Fruit fly (Drosophila melanogaster) whole organism, wandering third instar larva: Measurements from ENCODE around the gene dikar.
A peak's percentile ranks its signal among the peaks of the same experiment; 100 is the strongest.

Experiments
- Abd-B ChIP-seq: fragments of >200 bp; optimal IDR thresholded peaks from 2 replicates; lab custom pipeline; 2017; ENCODE audit warnings: missing biosample characterization, missing genetic modification characterization
- CG32264 ChIP-seq: fragments of 200-800 bp; sonication (Bioruptor generic); optimal IDR thresholded peaks from 2 replicates; lab custom pipeline; 2016; ENCODE audit warnings: missing biosample characterization, missing genetic modification characterization
- CG9705 ChIP-seq: fragments of 200-800 bp; sonication (Bioruptor generic); optimal IDR thresholded peaks from 2 replicates; lab custom pipeline; 2018; ENCODE audit warnings: missing biosample characterization, mild to moderate bottlenecking, missing genetic modification characterization
- CrebA ChIP-seq: fragments of 200-800 bp; sonication (Bioruptor generic); optimal IDR thresholded peaks from 2 replicates; lab custom pipeline; 2016; ENCODE audit warnings: missing biosample characterization, mild to moderate bottlenecking, missing genetic modification characterization, borderline replicate concordance
- Dfd ChIP-seq: fragments of >200 bp; optimal IDR thresholded peaks from 2 replicates; lab custom pipeline; 2017; ENCODE audit warnings: missing biosample characterization, missing genetic modification characterization
- Dif ChIP-seq: fragments of 200-275, 200-300 bp; sonication (Bioruptor generic); optimal IDR thresholded peaks from 2 replicates; lab custom pipeline; 2018; ENCODE audit warnings: missing biosample characterization, missing genetic modification characterization; ENCODE audit not compliant: partially characterized antibody
- GATAd ChIP-seq: sonication (Bioruptor generic); optimal IDR thresholded peaks from 2 replicates; lab custom pipeline; 2016; ENCODE audit warnings: missing biosample characterization, missing genetic modification characterization
- HLH106 ChIP-seq: fragments of 200-800 bp; optimal IDR thresholded peaks from 3 replicates; lab custom pipeline; 2019; ENCODE audit warnings: missing biosample characterization, mild to moderate bottlenecking, missing genetic modification characterization, moderate library complexity
- Hnf4 ChIP-seq: fragments of 200-800 bp; sonication (Bioruptor generic); optimal IDR thresholded peaks from 2 replicates; lab custom pipeline; 2016; ENCODE audit warnings: missing biosample characterization, mild to moderate bottlenecking, missing genetic modification characterization
- Hr78 ChIP-seq: fragments of >200 bp; optimal IDR thresholded peaks from 2 replicates; lab custom pipeline; 2017; ENCODE audit warnings: missing biosample characterization, missing genetic modification characterization
- Hr83 ChIP-seq: fragments of 200-300 bp; sonication (Bioruptor generic); optimal IDR thresholded peaks from 2 replicates; lab custom pipeline; 2016; ENCODE audit warnings: missing biosample characterization, mild to moderate bottlenecking, missing genetic modification characterization, moderate library complexity; ENCODE audit not compliant: poor library complexity, severe bottlenecking
- Jra ChIP-seq: sonication (Bioruptor generic); optimal IDR thresholded peaks from 2 replicates; lab custom pipeline; 2016; ENCODE audit warnings: missing biosample characterization, missing genetic modification characterization
- Mio ChIP-seq: sonication (Bioruptor generic); optimal IDR thresholded peaks from 2 replicates; lab custom pipeline; 2016; ENCODE audit warnings: missing biosample characterization, missing genetic modification characterization
- Myc ChIP-seq: fragments of >200 bp; optimal IDR thresholded peaks from 2 replicates; lab custom pipeline; 2017
- N ChIP-seq: fragments of >200 bp; optimal IDR thresholded peaks from 2 replicates; lab custom pipeline; 2018; ENCODE audit warnings: missing biosample characterization, missing external identifiers, missing genetic modification characterization
- Rel ChIP-seq, 2 experiments: fragments of 200-800 bp; sonication (Bioruptor generic) in 1 of 2; optimal IDR thresholded peaks; 2 replicates in 1 of 2; 3 replicates in 1 of 2; lab custom pipeline; 2016 to 2019; ENCODE audit warnings: mild to moderate bottlenecking in 2 of 2, missing biosample characterization in 2 of 2, missing genetic modification characterization in 2 of 2, moderate library complexity in 1 of 2
- Sp1 ChIP-seq: fragments of 200-800 bp; sonication (Bioruptor generic); optimal IDR thresholded peaks from 3 replicates; lab custom pipeline; 2019; ENCODE audit warnings: missing biosample characterization, mild to moderate bottlenecking, missing genetic modification characterization, moderate library complexity
- Vsx2 ChIP-seq: fragments of 200-300, 225-300 bp; sonication (Bioruptor generic); optimal IDR thresholded peaks from 2 replicates; lab custom pipeline; 2018; ENCODE audit warnings: missing biosample characterization, missing genetic modification characterization; ENCODE audit not compliant: partially characterized antibody
- br ChIP-seq: fragments of 200-800 bp; sonication (Bioruptor generic); optimal IDR thresholded peaks from 2 replicates; lab custom pipeline; 2016; ENCODE audit warnings: missing biosample characterization, missing genetic modification characterization
- brk ChIP-seq: fragments of 200-800 bp; sonication (Bioruptor generic); optimal IDR thresholded peaks from 2 replicates; lab custom pipeline; 2016; ENCODE audit warnings: missing biosample characterization, mild to moderate bottlenecking, missing genetic modification characterization
- dl ChIP-seq, 2 experiments: fragments of 175-275, 200-275 bp in 1 of 2; fragments of 200-275 bp in 1 of 2; sonication (Bioruptor generic); optimal IDR thresholded peaks; lab custom pipeline; 2018; ENCODE audit warnings: mild to moderate bottlenecking in 2 of 2, missing biosample characterization in 2 of 2, missing genetic modification characterization in 2 of 2, moderate library complexity in 2 of 2; ENCODE audit not compliant: partially characterized antibody in 2 of 2, insufficient read depth in 1 of 2
- dmrt93B ChIP-seq: fragments of 200-800 bp; sonication (Bioruptor generic); optimal IDR thresholded peaks from 2 replicates; lab custom pipeline; 2018; ENCODE audit warnings: missing biosample characterization, mild to moderate bottlenecking, missing genetic modification characterization
- ey ChIP-seq: fragments of 200-800 bp; sonication (Bioruptor generic); optimal IDR thresholded peaks from 2 replicates; lab custom pipeline; 2016; ENCODE audit warnings: missing biosample characterization, missing genetic modification characterization
- foxo ChIP-seq, 2 experiments: fragments of 200-800 bp; sonication (Bioruptor generic); optimal IDR thresholded peaks; 2 replicates in 1 of 2; 3 replicates in 1 of 2; lab custom pipeline; 2016 to 2017; ENCODE audit warnings: missing biosample characterization in 2 of 2, missing genetic modification characterization in 2 of 2
- fru ChIP-seq: fragments of 200-800 bp; sonication (Bioruptor generic); optimal IDR thresholded peaks from 3 replicates; lab custom pipeline; 2016; ENCODE audit warnings: missing biosample characterization, mild to moderate bottlenecking, missing genetic modification characterization
- h ChIP-seq: fragments of 200-800 bp; sonication (Bioruptor generic); optimal IDR thresholded peaks from 3 replicates; lab custom pipeline; 2016; ENCODE audit warnings: missing biosample characterization, mild to moderate bottlenecking, missing genetic modification characterization
- jim ChIP-seq: fragments of 175-275, 200-325 bp; sonication (Bioruptor generic); optimal IDR thresholded peaks from 2 replicates; lab custom pipeline; 2016; ENCODE audit warnings: missing biosample characterization, mild to moderate bottlenecking, missing genetic modification characterization
- lola ChIP-seq: fragments of >200 bp; optimal IDR thresholded peaks from 2 replicates; lab custom pipeline; 2017; ENCODE audit warnings: missing biosample characterization, missing genetic modification characterization
- pan ChIP-seq: fragments of >200 bp; optimal IDR thresholded peaks from 2 replicates; lab custom pipeline; 2017
- sage ChIP-seq: fragments of 200-800 bp; sonication (Bioruptor generic); optimal IDR thresholded peaks from 2 replicates; lab custom pipeline; 2016; ENCODE audit warnings: missing biosample characterization, mild to moderate bottlenecking, missing genetic modification characterization
- sv ChIP-seq: fragments of 200-800 bp; sonication (Bioruptor generic); optimal IDR thresholded peaks from 3 replicates; lab custom pipeline; 2016; ENCODE audit warnings: missing biosample characterization, missing genetic modification characterization
- tai ChIP-seq: sonication (Bioruptor generic); optimal IDR thresholded peaks from 2 replicates; lab custom pipeline; 2016; ENCODE audit warnings: missing biosample characterization, missing genetic modification characterization
- usp ChIP-seq: fragments of >200 bp; optimal IDR thresholded peaks from 2 replicates; lab custom pipeline; 2017; ENCODE audit warnings: missing biosample characterization, missing genetic modification characterization
- woc ChIP-seq: sonication (Bioruptor generic); optimal IDR thresholded peaks from 2 replicates; lab custom pipeline; 2016; ENCODE audit warnings: missing biosample characterization, mild to moderate bottlenecking, missing genetic modification characterization

dikar gene

DNA sequence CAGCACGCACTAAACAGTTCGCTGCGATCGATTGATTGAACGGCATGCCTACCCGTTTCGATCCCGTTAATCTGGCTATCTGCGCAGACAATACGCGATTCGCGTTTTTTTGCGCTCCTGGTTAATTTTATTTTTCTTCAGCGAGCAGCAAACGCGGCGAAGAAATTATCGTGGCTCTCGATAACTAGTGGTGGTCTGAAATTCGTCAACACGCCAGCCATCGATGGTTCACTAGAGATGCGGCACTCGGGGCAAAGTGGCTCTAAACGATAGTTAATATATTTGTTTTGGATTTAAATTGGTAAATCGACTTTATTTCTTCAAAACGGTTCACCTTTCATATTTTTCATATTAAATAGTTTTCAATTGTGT lies at the start of gene dikar:
Gene dikar, minus strand, starts transcription at position 191 of the 372 bp plus-strand sequence.
- TF ChIP-seq woc (GFP tag; lab: Kevin White, UChicago) (peak; percentile 45), Mio (GFP tag; lab: Kevin White, UChicago) (no peak), Hnf4 (GFP tag; lab: Kevin White, UChicago) (no peak), dmrt93B (peak; percentile 8), jim (GFP tag; lab: Kevin White, UChicago) (peak; percentile 49), brk (GFP tag; lab: Kevin White, UChicago) (no peak), Hr78 (GFP tag; lab: Kevin White, UChicago) (no peak), pan (no peak), N (GFP tag; lab: Kevin White, UChicago) (no peak), sv (peak; percentile 17), h (GFP tag; lab: Kevin White, UChicago) (no peak), GATAd (no peak), Hr83 (GFP tag; lab: Kevin White, UChicago) (peak; percentile 44), ey (GFP tag; lab: Kevin White, UChicago) (peak; percentile 15), Dfd (GFP tag; lab: Kevin White, UChicago) (no peak), CG9705 (GFP tag; lab: Kevin White, UChicago) (no peak), Sp1 (GFP tag; lab: Kevin White, UChicago) (peak; percentile 24), Rel (GFP tag; optimal IDR thresholded peaks at IDR 0.05; lab: Kevin White, UChicago) (no peak), Rel (tag; optimal IDR thresholded peaks at IDR 0.05; lab: Kevin White, UChicago) (no peak), HLH106 (tag; lab: Kevin White, UChicago) (peak; percentile 24), CG32264 (GFP tag; lab: Kevin White, UChicago) (peak; percentile 20), Myc (peak; percentile 31), Abd-B (GFP tag; lab: Kevin White, UChicago) (no peak), lola (GFP tag; lab: Kevin White, UChicago) (no peak), Dif (GFP tag; lab: Kevin White, UChicago) (no peak), fru (GFP tag; lab: Kevin White, UChicago) (no peak), tai (GFP tag; lab: Kevin White, UChicago) (no peak), br (peak; percentile 33), foxo (GFP tag; optimal IDR thresholded peaks at IDR 0.05; lab: Kevin White, UChicago) (peak in 1 of 2 experiments; percentile 46), Jra (GFP tag; lab: Kevin White, UChicago) (no peak)

DNA sequence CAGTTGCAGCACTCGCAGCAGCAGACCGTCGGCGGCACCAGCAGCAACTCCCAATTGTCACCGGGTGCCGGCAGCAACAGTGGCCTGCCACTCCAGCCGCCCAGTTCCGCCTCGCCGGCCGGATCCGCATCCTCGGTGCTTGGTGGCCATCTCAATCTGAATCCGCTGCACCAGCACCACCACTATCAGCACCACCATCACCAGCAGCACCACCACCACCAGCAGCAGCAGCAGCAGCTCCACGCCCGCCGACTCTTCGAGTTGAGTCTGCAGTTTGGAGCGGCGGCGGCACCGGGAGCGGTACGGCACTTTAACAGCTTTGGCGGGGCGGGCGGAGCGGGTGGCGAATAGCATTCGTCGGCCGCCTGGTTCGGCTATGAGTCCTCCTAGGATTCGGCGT lies 49.7 kb upstream of the dikar start:
- TF ChIP-seq lola (GFP tag; lab: Kevin White, UChicago) (no peak), Dfd (GFP tag; lab: Kevin White, UChicago) (peak; percentile 53), Hr83 (GFP tag; lab: Kevin White, UChicago) (no peak)

DNA sequence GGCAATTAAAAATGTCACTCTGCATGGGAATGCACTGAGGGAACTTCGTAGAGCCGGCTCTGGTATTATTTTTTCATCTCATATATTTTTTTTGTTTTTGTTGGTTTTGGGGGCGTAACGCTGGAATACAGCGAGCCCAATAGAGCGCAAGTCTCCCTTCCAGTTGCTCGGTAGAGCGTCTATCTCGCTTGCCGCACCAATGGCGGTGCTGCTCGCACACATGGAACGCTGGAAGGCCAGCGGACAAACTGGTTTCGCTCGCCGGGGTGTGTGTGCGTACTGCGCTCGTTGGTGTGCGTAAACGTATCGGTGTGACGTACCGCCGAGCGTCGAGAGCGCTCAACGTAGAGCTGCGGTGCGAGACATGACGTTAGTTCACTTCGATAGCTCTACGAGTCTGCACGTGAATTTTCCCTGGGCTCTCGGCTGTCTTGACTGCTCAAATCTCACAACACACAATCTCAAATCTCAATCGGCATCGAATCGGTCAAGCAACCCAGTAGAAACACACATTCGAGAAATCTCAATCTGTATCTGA lies 46.9 kb upstream of the dikar start, which contains the start of gene vvl:
Gene vvl, plus strand, starts transcription at position 371 of the 538 bp plus-strand sequence.
- TF ChIP-seq sv: no peak
- TF ChIP-seq woc (GFP tag; lab: Kevin White, UChicago): no peak
- TF ChIP-seq Hr78 (GFP tag; lab: Kevin White, UChicago): no peak
- TF ChIP-seq foxo (GFP tag; optimal IDR thresholded peaks at IDR 0.05; lab: Kevin White, UChicago): no peak
- TF ChIP-seq Dfd (GFP tag; lab: Kevin White, UChicago): no peak
- TF ChIP-seq br: no peak
- TF ChIP-seq jim (GFP tag; lab: Kevin White, UChicago): peak; percentile 59
- TF ChIP-seq dmrt93B: no peak
- no peak for TF ChIP-seq usp
- no peak for TF ChIP-seq sage (GFP tag; lab: Kevin White, UChicago)
- no peak for TF ChIP-seq ey (GFP tag; lab: Kevin White, UChicago)
- TF ChIP-seq pan: no peak
- peak; percentile 85 for TF ChIP-seq Vsx2 (GFP tag; lab: Kevin White, UChicago)
- TF ChIP-seq Hr83 (GFP tag; lab: Kevin White, UChicago): peak; percentile 69
- no peak for TF ChIP-seq CG32264 (GFP tag; lab: Kevin White, UChicago)
- peak in 1 of 2 experiments; percentile 41 for TF ChIP-seq dl (GFP tag; optimal IDR thresholded peaks at IDR 0.05; lab: Kevin White, UChicago; ENCODE audit: insufficient read depth in 1 of 2, partially characterized antibody in 2 of 2)
- peak; percentile 13 for TF ChIP-seq CrebA (GFP tag; lab: Kevin White, UChicago)
- peak; percentile 87 for TF ChIP-seq Dif (GFP tag; lab: Kevin White, UChicago)
